Fruit fly (Drosophila melanogaster) Kc167 (cell line): ENCODE results near the gene CG11089.

Experiments used
- Myc ChIP-seq: fragments of >200 bp; optimal IDR thresholded peaks from 2 replicates; lab custom pipeline; 2017; ENCODE audit warnings: missing external identifiers
- Sin3A ChIP-seq: fragments of >200 bp; optimal IDR thresholded peaks from 2 replicates; lab custom pipeline; 2018; ENCODE audit warnings: missing external identifiers
- h ChIP-seq: fragments of >200 bp; optimal IDR thresholded peaks from 3 replicates; lab custom pipeline; 2018; ENCODE audit warnings: missing external identifiers
- insv ChIP-seq: fragments of >200 bp; optimal IDR thresholded peaks from 3 replicates; lab custom pipeline; 2018; ENCODE audit warnings: missing external identifiers
- psq ChIP-seq: fragments of >200 bp; optimal IDR thresholded peaks from 2 replicates; lab custom pipeline; 2017; ENCODE audit warnings: missing external identifiers
- ttk ChIP-seq: sonication (Bioruptor generic); optimal IDR thresholded peaks from 2 replicates; lab custom pipeline; 2017; ENCODE audit warnings: missing external identifiers

The CG11089 gene

dm6 chr3R:24857459-24857858 is 19.4 kb upstream of the CG11089 start, which contains the start of gene CAH4:
Gene CAH4 (minus strand): TSS chr3R:24857559.
- no peak for TF ChIP-seq Myc (lab: Kevin White, UChicago)
- no peak for TF ChIP-seq ttk (lab: Kevin White, UChicago)
- no peak for TF ChIP-seq psq
- no peak for TF ChIP-seq Sin3A
- no peak for TF ChIP-seq h (lab: Kevin White, UChicago)
- no peak for TF ChIP-seq insv

- no peak for TF ChIP-seq ttk (lab: Kevin White, UChicago)
- no peak for TF ChIP-seq h (lab: Kevin White, UChicago)
These were observed 17.1 kb upstream of the CG11089 start, which contains the start of gene ppk22 for dm6 chr3R:24859701-24860100. Gene ppk22 (minus strand): TSS chr3R:24859801.

dm6 chr3R:24860316-24860826 is 16.5 kb upstream of the CG11089 start, which contains the start of gene CG13639:
Gene CG13639 (minus strand): TSS chr3R:24860366.
- TF ChIP-seq insv (no peak), psq (no peak), Sin3A (no peak), ttk (lab: Kevin White, UChicago) (no peak), h (lab: Kevin White, UChicago) (no peak), Myc (lab: Kevin White, UChicago) (no peak)

- TF ChIP-seq Myc (lab: Kevin White, UChicago) (no peak), insv (no peak), h (lab: Kevin White, UChicago) (no peak), ttk (lab: Kevin White, UChicago) (no peak), psq (no peak), Sin3A (no peak)
These were observed 14.8 kb upstream of the CG11089 start, which contains the start of gene CG13640 for dm6 chr3R:24862065-24862464. Gene CG13640 (minus strand): TSS chr3R:24862165.

DNA sequence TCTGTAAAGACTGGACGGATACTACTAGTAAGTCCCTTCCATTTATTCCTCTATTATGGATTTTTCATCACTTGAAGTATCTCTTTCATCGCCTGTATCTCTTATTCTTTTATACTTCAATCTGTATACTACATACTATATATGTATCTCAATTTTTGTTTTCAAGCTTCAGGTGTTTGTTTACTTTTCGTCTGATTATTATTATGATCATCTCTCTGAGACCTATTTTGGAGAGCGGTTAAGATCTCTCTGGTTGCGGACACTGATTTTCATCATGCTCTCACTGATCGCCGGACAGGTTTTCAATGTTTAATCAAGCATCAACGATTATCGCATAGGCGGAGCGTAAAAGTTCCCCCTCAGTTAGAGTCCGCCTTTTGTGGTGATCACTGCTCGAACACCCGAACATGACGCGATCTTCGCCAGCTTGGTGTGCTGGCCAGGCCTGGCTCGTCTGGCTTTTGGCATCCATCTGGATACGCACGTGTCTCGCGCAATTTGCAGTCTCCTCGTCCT is 14.2 kb upstream of the CG11089 start, which contains the start of gene CG7016:
Gene CG7016 (plus strand): TSS at position 358 of the 516 bp plus-strand sequence.
- TF ChIP-seq psq = no peak
- no peak for TF ChIP-seq Myc (lab: Kevin White, UChicago)
- no peak for TF ChIP-seq h (lab: Kevin White, UChicago)
- TF ChIP-seq Sin3A = no peak
- TF ChIP-seq ttk (lab: Kevin White, UChicago) = no peak
- no peak for TF ChIP-seq insv

DNA sequence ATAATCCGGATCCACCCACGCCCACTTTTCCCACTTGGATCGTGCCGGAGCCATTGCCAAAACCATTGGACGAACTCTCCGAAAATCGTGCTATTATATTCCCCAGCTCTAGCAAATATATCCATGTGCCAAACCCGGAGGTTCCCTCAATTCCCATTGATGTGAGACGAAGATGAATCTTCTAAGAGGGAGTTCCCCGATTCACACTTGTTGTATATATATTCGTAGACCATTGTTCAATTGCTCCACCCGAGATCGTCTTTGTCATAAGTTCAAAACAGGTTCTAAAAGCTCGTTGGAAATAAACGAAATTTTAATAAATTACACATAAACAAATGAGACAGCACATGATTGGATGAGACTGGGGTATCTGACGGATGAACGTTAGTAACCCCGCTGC is 13.0 kb upstream of the CG11089 start:
- no peak for TF ChIP-seq Sin3A
- TF ChIP-seq h (lab: Kevin White, UChicago) = no peak
- TF ChIP-seq insv = no peak
- TF ChIP-seq ttk (lab: Kevin White, UChicago) = no peak
- no peak for TF ChIP-seq psq
- TF ChIP-seq Myc (lab: Kevin White, UChicago) = no peak

- no peak for TF ChIP-seq insv
- no peak for TF ChIP-seq ttk (lab: Kevin White, UChicago)
- TF ChIP-seq h (lab: Kevin White, UChicago) = no peak
- TF ChIP-seq Sin3A = no peak
- TF ChIP-seq Myc (lab: Kevin White, UChicago) = no peak
- no peak for TF ChIP-seq psq
These were observed 12.0 kb upstream of the CG11089 start, which contains the start of the genes Srg1 and Elal for dm6 chr3R:24864719-24865400. Gene Srg1 (minus strand): TSS chr3R:24864732. Gene Elal (plus strand): TSS chr3R:24865350.

DNA sequence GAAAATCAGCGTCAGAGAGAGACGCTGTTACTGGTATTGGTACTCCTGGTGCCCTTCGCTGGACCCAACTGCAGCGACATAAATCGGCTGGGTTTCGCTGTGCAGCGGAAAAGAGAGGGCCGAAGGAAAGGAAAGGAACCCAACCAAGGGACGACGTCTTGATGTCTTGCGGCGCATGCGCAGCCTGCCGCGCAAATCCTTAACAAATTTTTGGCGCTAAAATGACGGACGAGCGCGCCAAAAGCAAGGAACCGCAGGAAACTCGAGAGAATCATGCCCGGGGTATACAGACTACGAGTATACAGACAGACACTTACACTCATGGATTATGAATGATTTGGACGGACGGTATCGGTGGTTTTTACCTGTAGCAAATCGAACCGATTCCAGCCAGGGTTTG is 9.9 kb upstream of the CG11089 start:
- no peak for TF ChIP-seq Myc (lab: Kevin White, UChicago)
- TF ChIP-seq ttk (lab: Kevin White, UChicago) = no peak
- no peak for TF ChIP-seq insv
- TF ChIP-seq psq = no peak

- TF ChIP-seq h (lab: Kevin White, UChicago) (no peak), Myc (lab: Kevin White, UChicago) (no peak), Sin3A (no peak), insv (no peak), psq (no peak)
These were observed 8.9 kb upstream of the CG11089 start for dm6 chr3R:24867956-24868355.

DNA sequence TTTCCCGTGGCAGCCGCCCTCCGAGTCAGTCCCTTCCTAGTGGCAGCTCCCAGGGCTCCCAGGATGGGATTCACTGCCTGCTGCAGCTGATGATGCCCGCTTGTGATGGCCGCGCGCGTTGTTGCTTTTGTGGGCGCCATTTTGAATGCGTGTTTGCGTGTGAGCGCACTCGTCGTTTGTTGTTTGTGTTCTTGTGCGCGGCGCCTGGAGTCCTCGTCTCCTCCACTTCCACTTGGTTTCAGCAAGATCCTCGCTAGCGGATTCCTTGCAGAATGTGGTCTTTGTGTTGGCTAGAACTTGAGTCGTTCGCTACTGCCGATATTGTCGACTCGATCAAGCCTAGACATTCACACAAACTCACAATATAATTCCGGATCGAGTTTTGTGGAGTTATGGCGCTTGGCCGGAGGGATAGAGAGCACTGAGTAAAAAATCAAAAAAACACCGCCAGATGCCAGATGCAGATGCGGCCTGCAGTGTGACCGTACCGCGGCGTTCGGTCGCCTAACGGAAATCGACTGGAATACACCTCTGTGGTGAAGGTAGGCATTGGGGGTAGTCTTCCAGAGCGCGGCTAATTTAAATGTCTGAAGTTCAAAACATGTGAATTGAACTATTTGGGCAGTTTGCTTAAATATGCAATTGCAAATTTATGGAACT is 6.3 kb upstream of the CG11089 start, which contains the start of gene CycB3:
Gene CycB3 (minus strand): TSS at position 428 of the 660 bp plus-strand sequence.
- TF ChIP-seq insv (no peak), ttk (lab: Kevin White, UChicago) (no peak), h (lab: Kevin White, UChicago) (no peak), Sin3A (no peak), Myc (lab: Kevin White, UChicago) (no peak)

dm6 chr3R:24875939-24876842 is 654 bp upstream of the CG11089 start, which contains the start of gene CG3744:
Gene CG3744 (minus strand): TSS chr3R:24876654.
- TF ChIP-seq insv = no peak
- TF ChIP-seq Myc (lab: Kevin White, UChicago) = no peak
- TF ChIP-seq psq = no peak
- TF ChIP-seq h (lab: Kevin White, UChicago) = no peak
- TF ChIP-seq ttk (lab: Kevin White, UChicago) = no peak
- no peak for TF ChIP-seq Sin3A
